Fruit fly (Drosophila melanogaster): Measurements from ENCODE around the gene Dhdds.

DNA sequence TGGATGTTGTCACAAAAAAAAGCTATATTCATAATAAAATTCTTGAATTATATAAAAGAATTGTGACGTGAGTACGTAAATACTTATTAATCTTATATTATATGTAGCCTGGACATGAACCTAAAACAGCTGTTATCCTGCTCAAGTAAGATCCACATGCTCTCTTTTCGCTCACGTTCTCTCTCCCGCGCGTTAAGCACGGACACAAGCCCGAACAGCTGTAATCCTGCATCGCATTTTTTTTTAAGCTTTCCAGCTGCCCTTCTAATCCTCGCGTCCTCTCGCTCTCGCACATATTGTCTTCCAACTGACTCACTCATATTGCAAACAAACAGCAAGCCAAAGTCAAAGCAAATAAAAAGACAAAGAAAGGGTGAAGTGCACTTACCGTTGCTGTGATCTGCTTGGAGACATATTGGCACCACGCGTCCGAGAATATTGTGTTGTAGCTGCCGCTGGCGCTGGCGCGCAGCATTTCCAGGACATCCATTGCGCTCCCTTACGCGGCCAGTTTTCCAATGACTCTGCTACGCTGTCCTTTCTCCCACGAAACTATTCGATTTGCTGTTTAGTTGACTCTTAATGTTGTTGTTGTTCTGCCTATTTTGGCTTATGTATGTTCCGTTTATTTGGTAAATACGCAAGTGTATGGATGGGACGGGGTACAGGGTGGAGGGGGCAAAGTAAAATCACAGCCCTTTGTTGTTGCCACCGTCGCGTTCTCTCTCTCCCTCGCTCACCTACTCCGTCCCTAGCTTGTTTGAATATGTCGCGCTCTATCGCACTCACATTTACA lies 34.1 kb upstream of the Dhdds start:
- TF ChIP-seq psq (GFP tag; optimal IDR thresholded peaks at IDR 0.05) (no peak), GATAd (GFP tag; optimal IDR thresholded peaks at IDR 0.05) (no peak), jim (GFP tag; optimal IDR thresholded peaks at IDR 0.05) (no peak), sv (GFP tag; optimal IDR thresholded peaks at IDR 0.05) (no peak), Abd-B (GFP tag; optimal IDR thresholded peaks at IDR 0.05) (no peak), pan (optimal IDR thresholded peaks at IDR 0.05) (no peak), Hr78 (GFP tag; optimal IDR thresholded peaks at IDR 0.05) (no peak), Myc (optimal IDR thresholded peaks at IDR 0.05) (no peak), Jra (GFP tag; optimal IDR thresholded peaks at IDR 0.05) (no peak), rgr (GFP tag; optimal IDR thresholded peaks at IDR 0.05) (no peak), dsf (GFP tag; optimal IDR thresholded peaks at IDR 0.05; ENCODE audit: borderline replicate concordance) (no peak)

Measured in whole organism, wandering third instar larva.